Fruit fly (Drosophila melanogaster) whole organism, pupa: ENCODE measurements around the gene S.

ENCODE experiments used
- CG34367 ChIP-seq: fragments of 200-800 bp; sonication (Bioruptor generic); optimal IDR thresholded peaks from 2 replicates; lab custom pipeline; 2018; ENCODE audit warnings: missing biosample characterization, mild to moderate bottlenecking, missing genetic modification characterization
- CG8159 ChIP-seq: fragments of 200-800 bp; sonication (Bioruptor generic); optimal IDR thresholded peaks from 3 replicates; lab custom pipeline; 2018; ENCODE audit warnings: missing biosample characterization, mild to moderate bottlenecking, missing genetic modification characterization, moderate library complexity
- CG9948 ChIP-seq: fragments of 200-800 bp; sonication (Bioruptor generic); optimal IDR thresholded peaks from 2 replicates; lab custom pipeline; 2018; ENCODE audit warnings: missing biosample characterization, mild to moderate bottlenecking, missing genetic modification characterization, moderate library complexity
- D1 ChIP-seq: fragments of 200-800 bp; sonication (Bioruptor generic); optimal IDR thresholded peaks from 2 replicates; lab custom pipeline; 2018; ENCODE audit warnings: missing biosample characterization, mild to moderate bottlenecking, missing genetic modification characterization, moderate library complexity
- Pif1B ChIP-seq: fragments of 200-800 bp; sonication (Bioruptor generic); optimal IDR thresholded peaks from 3 replicates; lab custom pipeline; 2016; ENCODE audit warnings: missing biosample characterization, missing genetic modification characterization
- Snoo ChIP-seq: fragments of 200-800 bp; sonication (Bioruptor generic); optimal IDR thresholded peaks from 3 replicates; lab custom pipeline; 2017; ENCODE audit warnings: missing biosample characterization, mild to moderate bottlenecking, missing genetic modification characterization, inconsistent platforms
- fd96Ca ChIP-seq: fragments of 200-800 bp; sonication (Bioruptor generic); IDR thresholded peaks from 3 replicates; pipeline ENCODE4 v1.3.6; 2022; ENCODE audit warnings: missing biosample characterization, missing genetic modification characterization
- gl ChIP-seq: fragments of 200-800 bp; sonication (Bioruptor generic); optimal IDR thresholded peaks from 2 replicates; lab custom pipeline; 2018; ENCODE audit warnings: missing biosample characterization, mild to moderate bottlenecking, missing genetic modification characterization
- rn ChIP-seq: fragments of 200-800 bp; sonication (Bioruptor generic); IDR thresholded peaks from 2 replicates; pipeline ENCODE4 v1.3.6; 2022; ENCODE audit warnings: missing biosample characterization, missing genetic modification characterization

DNA sequence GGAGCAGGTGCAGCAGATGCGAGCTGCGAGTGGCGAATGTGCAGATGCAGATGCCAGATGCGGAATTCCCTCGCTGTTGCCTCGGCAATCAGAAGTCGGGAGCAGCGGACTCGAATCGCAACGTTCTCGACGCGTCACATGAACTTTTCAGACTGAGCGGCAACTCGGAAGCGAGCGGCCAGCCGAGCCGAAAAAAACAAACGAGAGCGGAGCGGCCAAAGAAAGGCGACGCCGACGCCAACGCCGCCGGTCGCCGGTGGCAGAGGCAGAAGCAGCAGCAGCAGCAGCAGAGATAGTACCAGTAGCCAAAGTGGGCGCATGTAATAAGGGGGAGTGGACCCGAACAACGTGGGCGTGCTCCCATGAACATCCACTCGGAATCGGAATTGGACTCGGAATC is 24.7 kb upstream of the S start, which contains the start of gene CG4629:
- no peak for TF ChIP-seq D1
- no peak for TF ChIP-seq CG9948 (tag; lab: Kevin White, UChicago)
- TF ChIP-seq gl = no peak
- TF ChIP-seq CG8159 (tag; lab: Kevin White, UChicago) = no peak
- no peak for TF ChIP-seq Pif1B
- 0 out of 3 replicates have a peak, but pooled peaks have one; percentile 9 for TF ChIP-seq fd96Ca (GFP tag; lab: Robert Waterston, UW)
- no peak for TF ChIP-seq CG34367 (tag; lab: Kevin White, UChicago)
- TF ChIP-seq rn (GFP tag; lab: Robert Waterston, UW) = no peak
- TF ChIP-seq Snoo = no peak
